Fruit fly (Drosophila melanogaster) whole organism, prepupa: ENCODE results near the gene CG15629.

Source experiments
- Blimp-1 ChIP-seq: fragments of 200-800 bp; sonication (Bioruptor generic); optimal IDR thresholded peaks from 3 replicates; lab custom pipeline; 2017; ENCODE audit warnings: missing biosample characterization, missing genetic modification characterization, mild to moderate bottlenecking, moderate library complexity, missing genetic modification reagents
- CG10631 ChIP-seq: fragments of 200-800 bp; sonication (Bioruptor generic); optimal IDR thresholded peaks from 2 replicates; lab custom pipeline; 2016; ENCODE audit warnings: missing biosample characterization, missing genetic modification characterization
- CG10669 ChIP-seq: fragments of 200-800 bp; sonication (Bioruptor generic); optimal IDR thresholded peaks from 3 replicates; lab custom pipeline; 2018; ENCODE audit warnings: missing biosample characterization, mild to moderate bottlenecking, missing genetic modification characterization, moderate library complexity
- CG11762 ChIP-seq: fragments of 200-800 bp; sonication (Bioruptor generic); optimal IDR thresholded peaks from 3 replicates; lab custom pipeline; 2016; ENCODE audit warnings: missing biosample characterization, missing genetic modification characterization; ENCODE audit not compliant: insufficient read depth
- CG11902 ChIP-seq: fragments of 200-800 bp; sonication (Bioruptor generic); optimal IDR thresholded peaks from 3 replicates; lab custom pipeline; 2016; ENCODE audit warnings: missing biosample characterization, missing genetic modification characterization
- CG15336 ChIP-seq: fragments of 200-800 bp; sonication (Bioruptor generic); IDR thresholded peaks from 2 replicates; pipeline ENCODE4 v1.3.6; 2022; ENCODE audit warnings: missing biosample characterization, missing genetic modification characterization
- CG1621 ChIP-seq: fragments of 200-800 bp; sonication (Bioruptor generic); optimal IDR thresholded peaks from 3 replicates; lab custom pipeline; 2018; ENCODE audit warnings: missing biosample characterization, mild to moderate bottlenecking, missing genetic modification characterization
- CG16779 ChIP-seq: fragments of 200-800 bp; sonication (Bioruptor generic); optimal IDR thresholded peaks from 3 replicates; lab custom pipeline; 2017; ENCODE audit warnings: missing biosample characterization, mild to moderate bottlenecking, missing genetic modification characterization
- CG32006 ChIP-seq: fragments of 200-800 bp; sonication (Bioruptor generic); optimal IDR thresholded peaks from 3 replicates; lab custom pipeline; 2017; ENCODE audit warnings: missing biosample characterization, mild to moderate bottlenecking, missing genetic modification characterization
- CG34406 ChIP-seq: fragments of 200-800 bp; sonication (Bioruptor generic); optimal IDR thresholded peaks from 3 replicates; lab custom pipeline; 2016; ENCODE audit warnings: missing biosample characterization, missing genetic modification characterization
- CG6163 ChIP-seq: fragments of 200-800 bp; sonication (Bioruptor generic); IDR thresholded peaks from 3 replicates; pipeline ENCODE4 v1.3.6; 2022; ENCODE audit warnings: missing biosample characterization, missing genetic modification characterization
- CG6276 ChIP-seq: fragments of 200-800 bp; sonication (Bioruptor generic); optimal IDR thresholded peaks from 2 replicates; lab custom pipeline; 2017; ENCODE audit warnings: missing biosample characterization, mild to moderate bottlenecking, missing genetic modification characterization
- CG6792 ChIP-seq: fragments of 200-800 bp; sonication (Bioruptor generic); optimal IDR thresholded peaks from 3 replicates; lab custom pipeline; 2016; ENCODE audit warnings: missing biosample characterization, missing genetic modification characterization
- CG6808 ChIP-seq: fragments of 200-800 bp; sonication (Bioruptor generic); optimal IDR thresholded peaks from 3 replicates; lab custom pipeline; 2017; ENCODE audit warnings: missing biosample characterization, missing genetic modification characterization, mild to moderate bottlenecking, moderate library complexity, missing genetic modification reagents
- CG7368 ChIP-seq: fragments of 200-800 bp; sonication (Bioruptor generic); optimal IDR thresholded peaks from 3 replicates; lab custom pipeline; 2016; ENCODE audit warnings: missing biosample characterization, missing genetic modification characterization
- CG8319 ChIP-seq: fragments of 200-800 bp; sonication (Bioruptor generic); optimal IDR thresholded peaks from 3 replicates; lab custom pipeline; 2016; ENCODE audit warnings: missing biosample characterization, missing genetic modification characterization
- Eip75B ChIP-seq: fragments of 200-800 bp; sonication (Bioruptor generic); optimal IDR thresholded peaks from 3 replicates; lab custom pipeline; 2016; ENCODE audit warnings: missing biosample characterization, missing genetic modification characterization
- Eip93F ChIP-seq: fragments of 200-800 bp; sonication (Bioruptor generic); optimal IDR thresholded peaks from 2 replicates; lab custom pipeline; 2016; ENCODE audit warnings: missing biosample characterization, mild to moderate bottlenecking, missing genetic modification characterization
- Ets21C ChIP-seq: fragments of 200-800 bp; sonication (Bioruptor generic); optimal IDR thresholded peaks from 3 replicates; lab custom pipeline; 2016; ENCODE audit warnings: missing biosample characterization, missing genetic modification characterization
- Ets96B ChIP-seq: fragments of 200-800 bp; optimal IDR thresholded peaks from 2 replicates; lab custom pipeline; 2019; ENCODE audit warnings: missing biosample characterization, mild to moderate bottlenecking, missing genetic modification characterization, moderate library complexity
- Gug ChIP-seq: fragments of 200-800 bp; sonication (Bioruptor generic); IDR thresholded peaks from 2 replicates; pipeline ENCODE4 v1.3.6; 2022; ENCODE audit warnings: missing biosample characterization, missing genetic modification characterization
- Hr39 ChIP-seq: fragments of 200-800 bp; sonication (Bioruptor generic); optimal IDR thresholded peaks from 2 replicates; lab custom pipeline; 2016; ENCODE audit warnings: missing biosample characterization, missing genetic modification characterization
- Hr4 ChIP-seq: fragments of 200-800 bp; sonication (Bioruptor generic); optimal IDR thresholded peaks from 3 replicates; lab custom pipeline; 2016; ENCODE audit warnings: missing biosample characterization, missing genetic modification characterization
- OdsH ChIP-seq: fragments of 200-800 bp; sonication (Bioruptor generic); optimal IDR thresholded peaks from 3 replicates; lab custom pipeline; 2016; ENCODE audit warnings: missing biosample characterization, missing genetic modification characterization
- Sox102F ChIP-seq: fragments of 200-800 bp; sonication (Bioruptor generic); optimal IDR thresholded peaks from 2 replicates; lab custom pipeline; 2016; ENCODE audit warnings: missing biosample characterization, mild to moderate bottlenecking, missing genetic modification characterization
- Sox14 ChIP-seq: fragments of 200-800 bp; sonication (Bioruptor generic); optimal IDR thresholded peaks from 3 replicates; lab custom pipeline; 2016; ENCODE audit warnings: missing biosample characterization, missing genetic modification characterization
- achi ChIP-seq: fragments of 200-800 bp; sonication (Bioruptor generic); optimal IDR thresholded peaks from 3 replicates; lab custom pipeline; 2016; ENCODE audit warnings: missing biosample characterization, missing genetic modification characterization
- acj6 ChIP-seq: fragments of 200-800 bp; sonication (Bioruptor generic); optimal IDR thresholded peaks from 3 replicates; lab custom pipeline; 2016; ENCODE audit warnings: missing biosample characterization, missing genetic modification characterization
- dsx ChIP-seq: fragments of 200-800 bp; optimal IDR thresholded peaks from 3 replicates; lab custom pipeline; 2019; ENCODE audit warnings: missing biosample characterization, mild to moderate bottlenecking, missing genetic modification characterization, moderate library complexity; ENCODE audit not compliant: poor library complexity, severe bottlenecking
- eg ChIP-seq: fragments of 200-800 bp; sonication (Bioruptor generic); IDR thresholded peaks from 3 replicates; pipeline ENCODE4 v1.3.6; 2022; ENCODE audit warnings: missing biosample characterization, missing genetic modification characterization
- esn ChIP-seq: fragments of 200-800 bp; sonication (Bioruptor generic); optimal IDR thresholded peaks from 2 replicates; lab custom pipeline; 2016; ENCODE audit warnings: missing biosample characterization, mild to moderate bottlenecking, missing genetic modification characterization, moderate library complexity
- fkh ChIP-seq: fragments of 200-800 bp; sonication (Bioruptor generic); optimal IDR thresholded peaks from 3 replicates; lab custom pipeline; 2017; ENCODE audit warnings: missing biosample characterization, mild to moderate bottlenecking, missing genetic modification characterization, moderate library complexity
- lz ChIP-seq: fragments of 200-800 bp; sonication (Bioruptor generic); optimal IDR thresholded peaks from 3 replicates; lab custom pipeline; 2016; ENCODE audit warnings: missing biosample characterization, missing genetic modification characterization
- net ChIP-seq: fragments of 200-800 bp; sonication (Bioruptor generic); optimal IDR thresholded peaks from 3 replicates; lab custom pipeline; 2016; ENCODE audit warnings: missing biosample characterization, missing genetic modification characterization
- salr ChIP-seq, 2 experiments: fragments of 200-800 bp; sonication (Bioruptor generic); optimal IDR thresholded peaks; 3 replicates each; lab custom pipeline; 2016 to 2018; ENCODE audit warnings: missing biosample characterization in 2 of 2, missing genetic modification characterization in 2 of 2, mild to moderate bottlenecking in 1 of 2
- spab ChIP-seq: fragments of 200-800 bp; sonication (Bioruptor generic); optimal IDR thresholded peaks from 2 replicates; lab custom pipeline; 2017; ENCODE audit warnings: missing biosample characterization, mild to moderate bottlenecking, missing genetic modification characterization, missing genetic modification reagents
- ss ChIP-seq, 2 experiments: fragments of 200-800 bp; sonication (Bioruptor generic); optimal IDR thresholded peaks; 2 replicates in 1 of 2; 3 replicates in 1 of 2; lab custom pipeline; 2017 to 2018; ENCODE audit warnings: mild to moderate bottlenecking in 2 of 2, missing biosample characterization in 2 of 2, missing genetic modification characterization in 2 of 2, moderate library complexity in 1 of 2
- svp ChIP-seq: fragments of 200-800 bp; sonication (Bioruptor generic); peaks from one replicate; lab custom pipeline; 2016; ENCODE audit warnings: missing biosample characterization, missing genetic modification characterization
- topi ChIP-seq: fragments of 200-800 bp; sonication (Bioruptor generic); optimal IDR thresholded peaks from 3 replicates; lab custom pipeline; 2016; ENCODE audit warnings: missing biosample characterization, missing genetic modification characterization
- vri ChIP-seq: fragments of 200-800 bp; sonication (Bioruptor generic); optimal IDR thresholded peaks from 3 replicates; lab custom pipeline; 2016; ENCODE audit warnings: missing biosample characterization, mild to moderate bottlenecking, missing genetic modification characterization

Gene CG15629

DNA sequence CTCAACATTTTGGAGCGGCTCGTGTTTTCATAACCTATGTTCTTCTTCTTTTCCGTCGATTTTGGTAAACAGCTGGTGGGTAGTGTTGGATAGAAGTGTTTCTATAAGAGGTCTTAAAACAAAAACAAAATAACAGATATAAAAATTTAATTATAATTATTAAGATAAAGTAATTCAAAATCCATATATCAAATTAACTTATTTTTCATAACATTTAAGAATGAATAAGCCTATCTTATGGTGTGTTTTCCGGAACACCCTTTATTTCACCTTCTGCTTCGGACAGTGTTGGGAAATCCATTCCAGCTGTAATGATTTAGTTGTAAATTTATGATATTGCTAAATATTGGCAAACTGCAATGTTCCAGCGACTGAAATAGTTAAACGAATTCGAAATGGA, 37.5 kb downstream of the CG15629 start, which contains the start of the genes mRpS2 and Mon1 (continued):
- TF ChIP-seq Eip75B (GFP tag; lab: Kevin White, UChicago) (peak; percentile 87), fkh (GFP tag; lab: Kevin White, UChicago) (peak; percentile 73), CG16779 (no peak), svp (GFP tag; lab: Kevin White, UChicago) (no peak), CG6792 (GFP tag; lab: Kevin White, UChicago) (peak; percentile 90), CG11762 (GFP tag; lab: Kevin White, UChicago) (peak; percentile 92), Gug (peak; percentile 95), OdsH (GFP tag; lab: Kevin White, UChicago) (peak; percentile 97), CG11902 (GFP tag; lab: Kevin White, UChicago) (peak; percentile 91), CG8319 (GFP tag; lab: Kevin White, UChicago) (peak; percentile 90), Hr39 (GFP tag; lab: Kevin White, UChicago) (peak; percentile 90), acj6 (peak; percentile 93), topi (GFP tag; lab: Kevin White, UChicago) (peak; percentile 87), CG10631 (GFP tag; lab: Kevin White, UChicago) (peak; percentile 97), dsx (peak; percentile 85), salr (GFP tag; optimal IDR thresholded peaks at IDR 0.05; lab: Kevin White, UChicago) (peak; percentile 83 to 87), Sox14 (GFP tag; lab: Kevin White, UChicago) (peak; percentile 86), Sox102F (GFP tag; lab: Kevin White, UChicago) (peak; percentile 88), Blimp-1 (GFP tag; lab: Kevin White, UChicago) (peak; percentile 79), CG34406 (GFP tag; lab: Kevin White, UChicago) (peak; percentile 90), esn (GFP tag; lab: Kevin White, UChicago) (peak; percentile 95), eg (GFP tag; lab: Robert Waterston, UW) (peak; percentile 97), Eip93F (GFP tag; lab: Kevin White, UChicago) (peak; percentile 79), CG6163 (GFP tag; lab: Robert Waterston, UW) (peak; percentile 94), Hr4 (peak; percentile 89), lz (GFP tag; lab: Kevin White, UChicago) (peak; percentile 91), Ets21C (peak; percentile 82), CG15336 (peak; percentile 92), CG32006 (GFP tag; lab: Kevin White, UChicago) (peak; percentile 92), Ets96B (tag; lab: Kevin White, UChicago) (peak; percentile 91), CG7368 (GFP tag; lab: Kevin White, UChicago) (peak; percentile 91), CG6808 (GFP tag; lab: Kevin White, UChicago) (no peak), CG10669 (peak; percentile 98), vri (GFP tag; lab: Kevin White, UChicago) (peak; percentile 76), spab (peak; percentile 81), CG1621 (tag; lab: Kevin White, UChicago) (peak; percentile 70), ss (GFP tag; optimal IDR thresholded peaks at IDR 0.05; lab: Kevin White, UChicago) (no peak), CG6276 (GFP tag; lab: Kevin White, UChicago) (no peak), achi (GFP tag; lab: Kevin White, UChicago) (peak; percentile 92), net (GFP tag; lab: Kevin White, UChicago) (peak; percentile 88)
- TF ChIP-seq, all 60 proteins: peak for 53

DNA sequence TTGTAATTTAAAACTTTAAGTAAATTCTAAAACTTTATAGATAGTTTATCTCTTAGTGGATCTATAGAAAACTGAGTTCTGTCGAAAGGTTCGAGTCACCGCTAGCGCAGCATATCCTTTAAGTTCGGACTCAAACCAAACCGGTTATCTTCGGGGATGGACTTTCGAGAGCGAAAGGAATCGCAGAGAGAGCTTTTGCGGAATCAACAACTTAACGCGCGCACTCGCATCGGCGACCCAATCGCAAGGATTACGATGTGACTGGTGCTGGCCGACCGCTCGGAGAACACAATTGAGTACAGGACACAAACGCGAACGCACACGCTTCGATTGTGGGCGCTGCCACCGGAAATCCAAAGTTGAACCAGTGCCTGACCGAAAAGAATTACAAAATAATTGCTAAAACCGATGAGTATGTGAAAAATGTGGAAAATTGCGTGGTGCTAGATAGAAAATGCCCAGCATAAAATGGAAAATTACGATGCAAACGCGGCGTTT, 39.8 kb downstream of the CG15629 start, which contains the start of gene smog:
Gene smog, plus strand, starts transcription at position 260 of the 498 bp plus-strand sequence.
- TF ChIP-seq CG7368 (GFP tag; lab: Kevin White, UChicago) (no peak), Gug (no peak), Sox14 (GFP tag; lab: Kevin White, UChicago) (no peak)
